Worm (Caenorhabditis elegans): ENCODE data around the gene srx-114.

Gene srx-114

ce11 chrII:5473946-5474423 is 41.0 kb upstream of the srx-114 start, which contains the start of gene mrps-16:
Gene mrps-16, plus strand, starts transcription at chrII:5474373.
- no peak for TF ChIP-seq ceh-39 (tag; optimal IDR thresholded peaks at IDR 0.05)
- TF ChIP-seq lsy-2 (tag; optimal IDR thresholded peaks at IDR 0.05), result peak; percentile 73
- peak; percentile 84 for TF ChIP-seq ces-1 (GFP tag; optimal IDR thresholded peaks at IDR 0.05)
- peak; percentile 34 for TF ChIP-seq nhr-237 (tag; optimal IDR thresholded peaks at IDR 0.05)
- TF ChIP-seq pha-4 (tag; optimal IDR thresholded peaks at IDR 0.05), result no peak
- TF ChIP-seq lin-32 (GFP tag; optimal IDR thresholded peaks at IDR 0.05), result no peak
- TF ChIP-seq mep-1 (tag; optimal IDR thresholded peaks at IDR 0.05), result peak; percentile 11
- no peak for TF ChIP-seq sem-2 (GFP tag; optimal IDR thresholded peaks at IDR 0.05)
- no peak for TF ChIP-seq nhr-2 (tag; optimal IDR thresholded peaks at IDR 0.05)
- TF ChIP-seq ham-2 (GFP tag; optimal IDR thresholded peaks at IDR 0.05), result no peak
- no peak for TF ChIP-seq hlh-1 (tag; optimal IDR thresholded peaks at IDR 0.05)
- TF ChIP-seq lin-13 (tag; optimal IDR thresholded peaks at IDR 0.05), result peak; percentile 42

DNA sequence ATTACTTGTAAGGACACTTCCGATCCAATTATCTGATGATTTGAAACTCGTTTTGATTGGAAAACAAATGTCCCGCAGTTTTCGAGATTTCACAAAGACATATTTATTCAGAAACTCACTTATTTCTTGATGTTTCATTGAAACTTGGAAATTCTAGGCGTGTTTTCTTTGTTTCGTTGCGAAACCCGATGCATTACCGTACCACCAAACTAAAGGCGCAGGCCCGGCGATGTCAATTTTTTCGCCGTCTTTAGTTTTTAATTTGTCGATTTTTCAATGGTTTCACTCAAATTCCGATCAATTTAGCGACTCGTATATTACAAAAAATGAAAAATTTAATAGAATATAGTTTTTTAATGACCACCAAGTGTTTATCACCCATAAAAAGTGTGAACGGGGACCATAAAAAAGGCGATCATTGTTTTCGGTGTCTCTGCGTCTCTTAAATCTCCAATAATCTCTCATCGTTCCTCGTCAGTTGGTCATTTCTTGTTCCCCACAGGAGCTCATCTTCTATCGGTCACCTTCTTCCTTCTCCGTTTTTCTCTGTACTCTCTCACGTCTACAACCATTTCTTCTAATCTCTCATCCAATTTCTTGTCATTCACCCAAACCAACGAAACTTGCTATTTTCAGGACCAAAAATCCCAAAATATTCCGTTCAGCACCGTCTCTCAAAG is 32.9 kb upstream of the srx-114 start, which contains the start of gene clr-1:
TSS of gene clr-1 (plus strand) at position 630 of the 680 bp plus-strand sequence.
- TF ChIP-seq hlh-1 (tag; optimal IDR thresholded peaks at IDR 0.05) (peak; percentile 74), M03D4.4 (tag; optimal IDR thresholded peaks at IDR 0.05) (no peak), unc-120 (tag; optimal IDR thresholded peaks at IDR 0.05; ENCODE audit: poor library complexity, severe bottlenecking) (peak; percentile 27)

DNA sequence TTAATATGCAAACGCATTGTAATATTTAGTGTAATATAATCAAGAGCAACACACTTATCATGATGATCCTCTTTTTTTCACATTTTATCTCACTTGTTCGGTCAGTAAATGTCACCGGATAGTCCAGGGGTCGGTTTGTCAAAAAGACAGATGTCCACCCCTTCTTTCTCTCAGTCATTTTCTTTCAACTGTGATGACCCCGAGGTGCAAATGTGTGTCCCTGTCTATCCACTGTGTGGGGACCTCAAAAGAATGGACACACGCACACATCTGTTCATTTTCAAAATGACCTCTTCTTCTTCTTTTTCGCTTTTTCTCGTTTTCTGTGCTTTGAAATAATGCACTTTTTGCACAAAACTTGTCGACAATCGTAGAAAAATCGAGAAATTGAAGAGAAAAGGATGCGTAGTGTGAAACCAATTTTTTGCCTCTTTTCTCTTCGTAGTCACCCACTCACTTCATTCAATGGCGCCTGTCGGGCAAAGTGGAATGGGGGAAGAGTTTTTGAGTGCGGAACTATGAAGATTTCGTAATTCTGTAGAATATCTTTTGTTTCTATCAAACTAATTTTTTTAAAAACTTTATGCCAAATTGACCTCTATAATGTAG is 30.8 kb upstream of the srx-114 start:
- TF ChIP-seq M03D4.4 (tag; optimal IDR thresholded peaks at IDR 0.05) (no peak), nhr-76 (tag; optimal IDR thresholded peaks at IDR 0.05) (no peak), ces-1 (GFP tag; optimal IDR thresholded peaks at IDR 0.05) (no peak), hlh-1 (tag; optimal IDR thresholded peaks at IDR 0.05) (peak; percentile 47), lin-32 (GFP tag; optimal IDR thresholded peaks at IDR 0.05) (peak; percentile 24), mls-2 (tag; optimal IDR thresholded peaks at IDR 0.05) (no peak), nhr-2 (tag; optimal IDR thresholded peaks at IDR 0.05) (peak; percentile 98), cnd-1 (tag; optimal IDR thresholded peaks at IDR 0.05) (peak; percentile 41)

DNA sequence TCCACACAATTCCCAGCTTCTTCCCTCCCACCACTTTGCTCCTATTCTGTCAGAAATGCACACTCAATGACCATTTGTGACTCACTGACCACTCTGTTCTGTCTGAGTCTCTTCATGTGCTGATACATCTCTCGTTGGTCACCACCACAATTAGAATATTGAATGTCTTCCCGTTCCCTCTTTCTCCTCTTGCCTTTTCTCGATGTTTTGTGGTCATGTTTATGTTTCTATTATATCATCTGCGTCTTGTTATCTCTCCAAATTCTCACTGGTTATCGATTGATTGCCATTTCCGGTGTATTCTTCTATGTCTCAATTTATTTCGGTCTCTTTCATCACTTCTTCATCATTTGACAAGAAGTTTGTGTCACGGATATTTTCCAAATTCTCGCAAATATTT is 27.9 kb upstream of the srx-114 start:
- TF ChIP-seq bed-3 (GFP tag; optimal IDR thresholded peaks at IDR 0.05) (no peak), pha-4 (tag; optimal IDR thresholded peaks at IDR 0.05) (no peak), ceh-83 (GFP tag; optimal IDR thresholded peaks at IDR 0.05) (no peak), tbx-8 (GFP tag; optimal IDR thresholded peaks at IDR 0.05) (no peak), nhr-28 (tag; optimal IDR thresholded peaks at IDR 0.05) (no peak), nhr-237 (tag; optimal IDR thresholded peaks at IDR 0.05) (no peak), mls-2 (tag; optimal IDR thresholded peaks at IDR 0.05) (peak; percentile 46), nhr-2 (tag; optimal IDR thresholded peaks at IDR 0.05) (no peak), sem-2 (GFP tag; optimal IDR thresholded peaks at IDR 0.05) (no peak), mep-1 (tag; optimal IDR thresholded peaks at IDR 0.05) (peak; percentile 37), nhr-12 (tag; optimal IDR thresholded peaks at IDR 0.05) (no peak), unc-62 (GFP tag; optimal IDR thresholded peaks at IDR 0.05) (peak; percentile 14), lin-32 (GFP tag; optimal IDR thresholded peaks at IDR 0.05) (no peak), M03D4.4 (tag; optimal IDR thresholded peaks at IDR 0.05) (no peak), snpc-4 (tag; optimal IDR thresholded peaks at IDR 0.05) (no peak), sptf-1 (tag; optimal IDR thresholded peaks at IDR 0.05) (no peak), unc-120 (tag; optimal IDR thresholded peaks at IDR 0.05; ENCODE audit: poor library complexity, severe bottlenecking) (no peak), drap-1 (GFP tag; optimal IDR thresholded peaks at IDR 0.05) (no peak), ces-1 (GFP tag; optimal IDR thresholded peaks at IDR 0.05) (peak; percentile 74), blmp-1 (tag; optimal IDR thresholded peaks at IDR 0.05) (no peak), hlh-1 (tag; optimal IDR thresholded peaks at IDR 0.05) (no peak), nhr-76 (tag; optimal IDR thresholded peaks at IDR 0.05) (no peak), zip-8 (tag; optimal IDR thresholded peaks at IDR 0.05) (no peak), ceh-39 (tag; optimal IDR thresholded peaks at IDR 0.05) (no peak), flh-1 (GFP tag; optimal IDR thresholded peaks at IDR 0.05) (no peak)

ce11 chrII:5459534-5459933 is 26.6 kb upstream of the srx-114 start:
- TF ChIP-seq snpc-4 (tag; optimal IDR thresholded peaks at IDR 0.05), result no peak
- TF ChIP-seq pha-4 (tag; optimal IDR thresholded peaks at IDR 0.05), result no peak
- TF ChIP-seq bed-3 (GFP tag; optimal IDR thresholded peaks at IDR 0.05), result no peak
- TF ChIP-seq nhr-12 (tag; optimal IDR thresholded peaks at IDR 0.05), result no peak
- no peak for TF ChIP-seq unc-62 (GFP tag; optimal IDR thresholded peaks at IDR 0.05)
- no peak for TF ChIP-seq mls-2 (tag; optimal IDR thresholded peaks at IDR 0.05)
- no peak for TF ChIP-seq ceh-39 (tag; optimal IDR thresholded peaks at IDR 0.05)
- no peak for TF ChIP-seq zip-8 (tag; optimal IDR thresholded peaks at IDR 0.05)
